Worm (Caenorhabditis elegans): Measurements from ENCODE around the gene mdt-15.

Gene mdt-15

DNA sequence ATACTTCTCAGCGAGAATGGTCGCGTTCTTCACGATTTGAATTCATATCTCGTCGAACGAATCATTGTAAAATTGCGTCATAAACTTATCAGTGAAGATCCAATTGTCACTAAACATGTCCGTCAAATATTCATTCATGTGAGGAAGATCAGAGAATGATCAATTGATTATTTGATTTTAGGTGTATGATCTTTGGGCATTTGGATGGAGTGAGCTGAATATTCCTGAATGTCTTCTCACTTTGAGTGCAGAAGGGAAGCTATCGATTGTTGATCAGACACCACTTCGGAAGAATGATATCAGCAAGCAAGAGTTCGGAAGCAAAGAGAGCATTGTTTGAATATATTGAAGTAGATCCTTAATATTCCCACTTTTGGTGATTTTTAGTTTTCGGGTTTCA is 40.7 kb upstream of the mdt-15 start:
- TF ChIP-seq ZK185.1 (tag; optimal IDR thresholded peaks at IDR 0.05; ENCODE audit: poor library complexity, severe bottlenecking) (peak; percentile 42), bed-2 (GFP tag; IDR thresholded peaks at IDR 0.05) (no peak), F10E7.11 (tag; optimal IDR thresholded peaks at IDR 0.05) (no peak), attf-6 (GFP tag; IDR thresholded peaks at IDR 0.05) (no peak), sdz-38 (tag; optimal IDR thresholded peaks at IDR 0.05) (peak; percentile 12), F39B2.1 (GFP tag; IDR thresholded peaks at IDR 0.05) (no peak), gei-17 (GFP tag; optimal IDR thresholded peaks at IDR 0.05) (no peak), snpc-3.4 (tag; optimal IDR thresholded peaks at IDR 0.05) (no peak), pha-4 (tag; optimal IDR thresholded peaks at IDR 0.05) (no peak), mes-4 (tag; optimal IDR thresholded peaks at IDR 0.05) (no peak), die-1 (tag; optimal IDR thresholded peaks at IDR 0.05) (no peak), lin-40 (tag; optimal IDR thresholded peaks at IDR 0.05) (peak; percentile 52), let-607 (tag; optimal IDR thresholded peaks at IDR 0.05) (peak in 1 of 2 experiments; percentile 58), hlh-26 (GFP tag; conservative IDR thresholded peaks at IDR 0.05) (no peak), lag-1 (GFP tag; IDR thresholded peaks at IDR 0.05) (no peak), madf-10 (tag; optimal IDR thresholded peaks at IDR 0.05) (peak; percentile 38), Y56A3A.18 (GFP tag; IDR thresholded peaks at IDR 0.05) (no peak), nfyb-1 (GFP tag; IDR thresholded peaks at IDR 0.05) (peak; percentile 62), nhr-179 (tag; optimal IDR thresholded peaks at IDR 0.05) (no peak), Y53F4B.3 (GFP tag; IDR thresholded peaks at IDR 0.05) (no peak), unc-62 (GFP tag; optimal IDR thresholded peaks at IDR 0.05) (no peak), D2030.7 (GFP tag; IDR thresholded peaks at IDR 0.05) (no peak), B0336.3 (GFP tag; IDR thresholded peaks at IDR 0.05) (peak; percentile 67), somi-1 (GFP tag; optimal IDR thresholded peaks at IDR 0.05) (peak; percentile 57), cebp-1 (GFP tag; IDR thresholded peaks at IDR 0.05) (no peak), cebp-1 (tag; optimal IDR thresholded peaks at IDR 0.05) (peak; percentile 21), atf-7 (tag; optimal IDR thresholded peaks at IDR 0.05) (peak; percentile 37), Y53G8AR.9 (GFP tag; conservative IDR thresholded peaks at IDR 0.05) (peak; percentile 74), hsf-1 (GFP tag; IDR thresholded peaks at IDR 0.05) (no peak), F37B4.10 (GFP tag; IDR thresholded peaks at IDR 0.05) (no peak), zim-3 (tag; optimal IDR thresholded peaks at IDR 0.05) (no peak), madf-3 (GFP tag; IDR thresholded peaks at IDR 0.05) (peak; percentile 69; the same call in 1 of the 2 replicates), pbrm-1 (GFP tag; IDR thresholded peaks at IDR 0.05) (peak; percentile 16; the same call in 1 of the 2 replicates), ceh-27 (GFP tag; optimal IDR thresholded peaks at IDR 0.05) (no peak), tlf-1 (GFP tag; optimal IDR thresholded peaks at IDR 0.05) (peak; percentile 41), ceh-91 (GFP tag; IDR thresholded peaks at IDR 0.05) (no peak), lin-35 (GFP tag; optimal IDR thresholded peaks at IDR 0.05) (peak in 1 of 3 experiments; percentile 56), ztf-22 (GFP tag; optimal IDR thresholded peaks at IDR 0.05) (no peak), ztf-25 (GFP tag; IDR thresholded peaks at IDR 0.05) (no peak), tbp1 (GFP tag; optimal IDR thresholded peaks at IDR 0.05) (peak; percentile 4), nfya-2 (GFP tag; IDR thresholded peaks at IDR 0.05) (no peak), ama-1 (optimal IDR thresholded peaks at IDR 0.05) (peak; percentile 89), ama-1 (GFP tag; optimal IDR thresholded peaks at IDR 0.05) (peak in 1 of 2 experiments; percentile 3), F57C9.4 (tag; optimal IDR thresholded peaks at IDR 0.05) (no peak), B0261.1 (tag; optimal IDR thresholded peaks at IDR 0.05) (no peak), ceh-58 (GFP tag; IDR thresholded peaks at IDR 0.05) (no peak), nhr-90 (tag; optimal IDR thresholded peaks at IDR 0.05) (peak; percentile 57), lin-26 (GFP tag; IDR thresholded peaks at IDR 0.05) (peak; percentile 73; the same call in 1 of the 2 replicates), lin-54 (GFP tag; optimal IDR thresholded peaks at IDR 0.05) (peak; percentile 19), F22D6.2 (tag; optimal IDR thresholded peaks at IDR 0.05) (no peak)

All from whole organism, young adult.